Worm (Caenorhabditis elegans) whole organism, young adult: ENCODE measurements around the gene nhr-186.

Experiments
- B0019.2 ChIP-seq: fragments of 200-800 bp; sonication (Bioruptor generic); conservative IDR thresholded peaks from 2 replicates; pipeline ENCODE4 v1.3.6; 2022; ENCODE audit warnings: missing genetic modification reagents, missing genetic modification characterization, missing compliant biosample characterization
- B0035.1 ChIP-seq: sonication (generic microtip); optimal IDR thresholded peaks from 2 replicates; lab custom pipeline; 2016; ENCODE audit warnings: missing genetic modification characterization, mild to moderate bottlenecking, missing compliant biosample characterization, missing genotype, missing genetic modification reagents
- D2030.7 ChIP-seq: fragments of 200-800 bp; sonication (Bioruptor generic); IDR thresholded peaks from 2 replicates; pipeline ENCODE4 v1.3.6; 2022; ENCODE audit warnings: missing genetic modification reagents, missing genetic modification characterization, missing compliant biosample characterization
- F10E7.11 ChIP-seq: sonication (generic microtip); optimal IDR thresholded peaks from 2 replicates; lab custom pipeline; 2017; ENCODE audit warnings: mild to moderate bottlenecking, missing genetic modification characterization, moderate library complexity, missing compliant biosample characterization
- F49E8.2 ChIP-seq: sonication (generic microtip); optimal IDR thresholded peaks from 3 replicates; lab custom pipeline; 2017; ENCODE audit warnings: missing genetic modification characterization, mild to moderate bottlenecking, missing compliant biosample characterization, antibody characterized with exemption, moderate library complexity; ENCODE audit not compliant: insufficient read depth
- F57C9.4 ChIP-seq: sonication (generic microtip); optimal IDR thresholded peaks from 2 replicates; lab custom pipeline; 2017; ENCODE audit warnings: mild to moderate bottlenecking, missing genetic modification characterization, missing compliant biosample characterization
- Y56A3A.18 ChIP-seq: fragments of 200-800 bp; sonication (Bioruptor generic); IDR thresholded peaks from 2 replicates; pipeline ENCODE4 v1.3.6; 2022; ENCODE audit warnings: missing genetic modification reagents, missing genetic modification characterization, missing compliant biosample characterization
- Y67H2A.10 ChIP-seq: fragments of 200-800 bp; sonication (Bioruptor generic); conservative IDR thresholded peaks from 2 replicates; pipeline ENCODE4 v1.3.6; 2022; ENCODE audit warnings: missing genetic modification reagents, missing genetic modification characterization, missing compliant biosample characterization
- Y95B8A.8 ChIP-seq: fragments of 200-800 bp; sonication (Bioruptor generic); IDR thresholded peaks from 2 replicates; pipeline ENCODE4 v1.3.6; 2022; ENCODE audit warnings: missing genetic modification reagents, missing genetic modification characterization, missing compliant biosample characterization
- ama-1 ChIP-seq, 3 experiments: fragments of 150-350 bp in 1 of 3; sonication (generic microtip) in 2 of 3; optimal IDR thresholded peaks; 2 replicates each; lab custom pipeline; 2014 to 2018; ENCODE audit warnings: missing biosample characterization in 2 of 3, missing genetic modification characterization in 2 of 3, missing genetic modification reagents in 2 of 3
- aptf-2 ChIP-seq: fragments of 200-800 bp; sonication (Bioruptor generic); conservative IDR thresholded peaks from 2 replicates; pipeline ENCODE4 v1.3.6; 2022; ENCODE audit warnings: missing genetic modification reagents, missing genetic modification characterization, missing compliant biosample characterization
- aptf-3 ChIP-seq: fragments of 200-800 bp; sonication (Bioruptor generic); IDR thresholded peaks from 2 replicates; pipeline ENCODE4 v1.3.6; 2022; ENCODE audit warnings: missing genetic modification characterization, missing compliant biosample characterization
- attf-5 ChIP-seq: fragments of 200-800 bp; sonication (Bioruptor generic); optimal IDR thresholded peaks from 2 replicates; lab custom pipeline; 2018; ENCODE audit warnings: mild to moderate bottlenecking, missing genetic modification characterization, missing compliant biosample characterization
- bed-2 ChIP-seq: fragments of 200-800 bp; sonication (Bioruptor generic); IDR thresholded peaks from 2 replicates; pipeline ENCODE4 v1.3.6; 2022; ENCODE audit warnings: missing genetic modification reagents, missing genetic modification characterization, missing compliant biosample characterization
- cebp-1 ChIP-seq, 2 experiments: fragments of 200-800 bp in 1 of 2; sonication (Bioruptor generic) in 1 of 2; sonication (generic microtip) in 1 of 2; IDR thresholded peaks in 1 of 2; optimal IDR thresholded peaks in 1 of 2; 2 replicates each; pipeline versions ENCODE4 v1.3.6 to Lab custom; 2017 to 2022; ENCODE audit warnings: missing compliant biosample characterization in 2 of 2, missing genetic modification characterization in 2 of 2, mild to moderate bottlenecking in 1 of 2, missing genetic modification reagents in 1 of 2, moderate library complexity in 1 of 2
- ceh-100 ChIP-seq: fragments of 200-800 bp; sonication (Bioruptor generic); IDR thresholded peaks from 2 replicates; pipeline ENCODE4 v1.3.6; 2022; ENCODE audit warnings: missing genetic modification reagents, missing genetic modification characterization, missing compliant biosample characterization
- ceh-27 ChIP-seq: fragments of 200-800 bp; sonication (Bioruptor generic); optimal IDR thresholded peaks from 2 replicates; lab custom pipeline; 2018; ENCODE audit warnings: mild to moderate bottlenecking, missing genetic modification characterization, moderate library complexity, missing compliant biosample characterization
- ceh-40 ChIP-seq: fragments of 200-800 bp; sonication (Bioruptor generic); IDR thresholded peaks from 2 replicates; pipeline ENCODE4 v1.3.6; 2022; ENCODE audit warnings: missing genetic modification characterization, missing compliant biosample characterization
- ceh-91 ChIP-seq: fragments of 200-800 bp; sonication (Bioruptor generic); IDR thresholded peaks from 2 replicates; pipeline ENCODE4 v1.3.6; 2022; ENCODE audit warnings: missing genetic modification reagents, missing genetic modification characterization, missing compliant biosample characterization
- egrh-3 ChIP-seq: fragments of 200-800 bp; sonication (Bioruptor generic); IDR thresholded peaks from 2 replicates; pipeline ENCODE4 v1.3.6; 2022; ENCODE audit warnings: missing genetic modification reagents, missing genetic modification characterization, missing compliant biosample characterization
- fkh-3 ChIP-seq: sonication (generic microtip); optimal IDR thresholded peaks from 2 replicates; lab custom pipeline; 2016; ENCODE audit warnings: mild to moderate bottlenecking, missing genetic modification characterization, missing compliant biosample characterization
- hlh-26 ChIP-seq: fragments of 200-800 bp; sonication (Bioruptor generic); conservative IDR thresholded peaks from 2 replicates; pipeline ENCODE4 v1.3.6; 2022; ENCODE audit warnings: missing genetic modification reagents, missing genetic modification characterization, missing compliant biosample characterization
- hsf-1 ChIP-seq: fragments of 200-800 bp; sonication (Bioruptor generic); IDR thresholded peaks from 2 replicates; pipeline ENCODE4 v1.3.6; 2022; ENCODE audit warnings: missing genetic modification reagents, missing genetic modification characterization, missing compliant biosample characterization
- lag-1 ChIP-seq: fragments of 200-800 bp; sonication (Bioruptor generic); IDR thresholded peaks from 2 replicates; pipeline ENCODE4 v1.3.6; 2022; ENCODE audit warnings: missing genetic modification reagents, missing genetic modification characterization, missing compliant biosample characterization
- lin-26 ChIP-seq: fragments of 200-800 bp; sonication (Bioruptor generic); IDR thresholded peaks from 2 replicates; pipeline ENCODE4 v1.3.6; 2022; ENCODE audit warnings: missing genetic modification reagents, missing genetic modification characterization, missing compliant biosample characterization
- lin-35 ChIP-seq, 3 experiments: fragments of 150-350 bp in 2 of 3; sonication (generic microtip) in 1 of 3; optimal IDR thresholded peaks; 2 replicates each; lab custom pipeline; 2014 to 2018; ENCODE audit warnings: missing biosample characterization in 3 of 3, missing genetic modification characterization in 3 of 3, missing genetic modification reagents in 3 of 3
- lin-40 ChIP-seq: sonication (generic microtip); optimal IDR thresholded peaks from 2 replicates; lab custom pipeline; 2016; ENCODE audit warnings: missing genetic modification characterization, mild to moderate bottlenecking, missing compliant biosample characterization, missing genotype, missing genetic modification reagents
- lir-1 ChIP-seq: fragments of 200-800 bp; sonication (Bioruptor generic); conservative IDR thresholded peaks from 2 replicates; pipeline ENCODE4 v1.3.6; 2022; ENCODE audit warnings: missing genetic modification reagents, missing genetic modification characterization, missing compliant biosample characterization
- madf-8 ChIP-seq: fragments of 200-800 bp; sonication (Bioruptor generic); conservative IDR thresholded peaks from 2 replicates; pipeline ENCODE4 v1.3.6; 2022; ENCODE audit warnings: missing genetic modification reagents, missing genetic modification characterization, missing compliant biosample characterization
- mel-28 ChIP-seq: sonication (generic microtip); optimal IDR thresholded peaks from 2 replicates; lab custom pipeline; 2016; ENCODE audit warnings: borderline replicate concordance, mild to moderate bottlenecking, missing genetic modification characterization, missing compliant biosample characterization
- mes-4 ChIP-seq: sonication (generic microtip); optimal IDR thresholded peaks from 2 replicates; lab custom pipeline; 2016; ENCODE audit warnings: missing genotype, missing genetic modification characterization, missing compliant biosample characterization
- nhr-120 ChIP-seq: fragments of 200-800 bp; sonication (Bioruptor generic); IDR thresholded peaks from 2 replicates; pipeline ENCODE4 v1.3.6; 2022; ENCODE audit warnings: missing genetic modification characterization, missing compliant biosample characterization
- pbrm-1 ChIP-seq: fragments of 200-800 bp; sonication (Bioruptor generic); IDR thresholded peaks from 2 replicates; pipeline ENCODE4 v1.3.6; 2022; ENCODE audit warnings: missing genetic modification reagents, missing genetic modification characterization, missing compliant biosample characterization
- pha-4 ChIP-seq: fragments of 150-350 bp; sonication (generic microtip); optimal IDR thresholded peaks from 2 replicates; lab custom pipeline; 2014; ENCODE audit warnings: missing biosample characterization, missing genetic modification reagents, missing genetic modification characterization
- rpc-1 ChIP-seq, 2 experiments: fragments of 150-350 bp in 1 of 2; sonication (generic microtip) in 1 of 2; optimal IDR thresholded peaks; 2 replicates each; lab custom pipeline; 2014 to 2018; ENCODE audit warnings: missing biosample characterization in 1 of 2, missing genetic modification characterization in 1 of 2, missing genetic modification reagents in 1 of 2, missing genotype in 1 of 2
- tbx-9 ChIP-seq: sonication (generic microtip); optimal IDR thresholded peaks from 2 replicates; lab custom pipeline; 2016; ENCODE audit warnings: borderline replicate concordance, missing genetic modification characterization, inconsistent platforms, missing compliant biosample characterization
- zfh-2 ChIP-seq: fragments of 200-800 bp; sonication (Bioruptor generic); conservative IDR thresholded peaks from 2 replicates; pipeline ENCODE4 v1.3.6; 2022; ENCODE audit warnings: missing genetic modification reagents, missing genetic modification characterization, missing compliant biosample characterization
- zim-3 ChIP-seq: sonication (generic microtip); optimal IDR thresholded peaks from 2 replicates; lab custom pipeline; 2017; ENCODE audit warnings: mild to moderate bottlenecking, missing genetic modification characterization, moderate library complexity, missing compliant biosample characterization
- ztf-18 ChIP-seq: sonication (generic microtip); optimal IDR thresholded peaks from 2 replicates; lab custom pipeline; 2016; ENCODE audit warnings: missing genotype, mild to moderate bottlenecking, missing genetic modification characterization, missing compliant biosample characterization
- ztf-26 ChIP-seq: sonication (generic microtip); optimal IDR thresholded peaks from 2 replicates; lab custom pipeline; 2017; ENCODE audit warnings: missing genetic modification characterization, missing compliant biosample characterization
- ztf-6 ChIP-seq: fragments of 200-800 bp; sonication (Bioruptor generic); IDR thresholded peaks from 2 replicates; pipeline ENCODE4 v1.3.6; 2022; ENCODE audit warnings: missing genetic modification reagents, missing genetic modification characterization, missing compliant biosample characterization

nhr-186 gene

ce11 chrV:3820875-3821274, 33.9 kb downstream of the nhr-186 start:
- TF ChIP-seq cebp-1 (GFP tag; IDR thresholded peaks at IDR 0.05; lab: Robert Waterston, UW) (no peak), cebp-1 (tag; optimal IDR thresholded peaks at IDR 0.05; lab: Kevin White, UChicago) (peak; percentile 27), B0035.1 (tag; lab: Kevin White, UChicago) (no peak)

DNA sequence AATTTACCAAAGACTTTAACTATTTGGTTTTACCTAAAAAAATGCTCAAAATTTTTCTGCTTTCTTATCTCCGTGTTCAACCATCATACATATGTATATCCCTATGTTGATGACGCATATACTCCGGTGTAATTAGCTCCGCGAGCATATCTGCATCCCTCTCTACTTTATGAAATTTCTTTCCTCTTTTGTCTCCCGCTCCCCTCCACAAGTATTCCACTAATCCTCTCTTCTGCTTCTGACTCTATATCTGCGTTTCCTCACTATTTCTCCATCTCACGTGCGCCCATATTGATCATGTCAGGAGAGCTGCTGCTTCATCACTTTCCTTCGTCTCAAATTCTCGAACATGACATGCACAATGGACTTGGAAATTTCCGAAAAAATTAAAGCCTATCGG, 39.8 kb downstream of the nhr-186 start, which contains the start of gene H10D18.1:
Gene H10D18.1 (plus strand): TSS at position 277 of the 400 bp plus-strand sequence.
- TF ChIP-seq lag-1 (GFP tag; lab: Robert Waterston, UW), result no peak
- TF ChIP-seq fkh-3 (tag; lab: Kevin White, UChicago), result no peak
- no peak for TF ChIP-seq ztf-18 (tag; lab: Kevin White, UChicago)
- no peak for TF ChIP-seq D2030.7 (GFP tag; lab: Robert Waterston, UW)
- TF ChIP-seq ceh-27 (GFP tag; lab: Kevin White, UChicago), result no peak
- no peak for TF ChIP-seq B0019.2 (GFP tag; lab: Robert Waterston, UW)
- TF ChIP-seq hlh-26 (GFP tag; lab: Robert Waterston, UW), result no peak
- TF ChIP-seq, all 124 proteins: peak for 0

ce11 chrV:3814009-3814408, 40.7 kb downstream of the nhr-186 start:
- TF ChIP-seq zfh-2 (GFP tag; lab: Robert Waterston, UW) (peak; percentile 67), cebp-1 (GFP tag; IDR thresholded peaks at IDR 0.05; lab: Robert Waterston, UW) (no peak), cebp-1 (tag; optimal IDR thresholded peaks at IDR 0.05; lab: Kevin White, UChicago) (no peak), lin-35 (GFP tag; optimal IDR thresholded peaks at IDR 0.05; lab: Kevin White, UChicago) (no peak), aptf-3 (no peak), zim-3 (tag; lab: Kevin White, UChicago) (no peak), madf-8 (no peak), ceh-100 (no peak), hlh-26 (GFP tag; lab: Robert Waterston, UW) (no peak)

DNA sequence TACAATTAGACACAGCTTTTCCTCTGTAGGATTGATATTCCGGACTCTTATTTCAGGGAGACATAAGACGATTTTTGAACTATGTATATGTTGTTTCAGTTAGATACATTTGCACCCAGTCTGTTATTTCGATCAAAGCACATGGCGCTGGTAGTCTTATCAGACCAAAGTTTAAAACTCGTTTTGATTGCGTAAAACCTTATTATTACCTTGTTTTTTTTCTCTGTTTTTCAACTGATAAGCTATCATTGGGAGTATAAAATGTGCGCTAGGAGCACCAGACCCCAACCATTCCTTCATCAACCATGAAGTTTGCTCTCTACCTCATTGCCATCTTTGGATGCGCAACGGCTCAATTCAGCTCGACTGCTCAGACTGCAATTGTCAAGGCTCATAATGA, 42.5 kb downstream of the nhr-186 start, which contains the start of gene scl-12:
Gene scl-12 (plus strand): TSS at position 301 of the 400 bp plus-strand sequence.
- no peak for TF ChIP-seq aptf-2 (GFP tag; lab: Robert Waterston, UW)
- no peak for TF ChIP-seq ztf-26 (tag; lab: Kevin White, UChicago)
- TF ChIP-seq F10E7.11 (tag; lab: Kevin White, UChicago), result no peak
- no peak for TF ChIP-seq rpc-1 (optimal IDR thresholded peaks at IDR 0.05; lab: Kevin White, UChicago)
- no peak for TF ChIP-seq rpc-1 (tag; optimal IDR thresholded peaks at IDR 0.05; lab: Kevin White, UChicago)
- no peak for TF ChIP-seq pbrm-1 (GFP tag; lab: Robert Waterston, UW)
- TF ChIP-seq ztf-6, result no peak
- no peak for TF ChIP-seq mes-4
- TF ChIP-seq ceh-91 (GFP tag; lab: Robert Waterston, UW), result no peak
- TF ChIP-seq hsf-1 (GFP tag; lab: Robert Waterston, UW), result no peak
- TF ChIP-seq mel-28 (tag; lab: Kevin White, UChicago), result no peak
- TF ChIP-seq nhr-120, result no peak
- no peak for TF ChIP-seq ceh-40 (GFP tag; lab: Robert Waterston, UW)
- TF ChIP-seq ama-1 (optimal IDR thresholded peaks at IDR 0.05; lab: Kevin White, UChicago), result no peak
- TF ChIP-seq ama-1 (GFP tag; optimal IDR thresholded peaks at IDR 0.05; lab: Kevin White, UChicago), result no peak

ce11 chrV:3811541-3811940, 43.2 kb downstream of the nhr-186 start, which contains the start of gene scl-13:
Gene scl-13, minus strand, starts transcription at chrV:3811641.
- TF ChIP-seq nhr-120 (no peak), lin-40 (tag; lab: Kevin White, UChicago) (no peak), lir-1 (GFP tag; lab: Robert Waterston, UW) (no peak), hlh-26 (GFP tag; lab: Robert Waterston, UW) (no peak), attf-5 (GFP tag; lab: Kevin White, UChicago) (no peak), Y67H2A.10 (GFP tag; lab: Robert Waterston, UW) (no peak), egrh-3 (GFP tag; lab: Robert Waterston, UW) (no peak), Y95B8A.8 (GFP tag; lab: Robert Waterston, UW) (no peak), F49E8.2 (tag; lab: Kevin White, UChicago) (no peak), lin-26 (GFP tag; lab: Robert Waterston, UW) (no peak), tbx-9 (no peak), F57C9.4 (tag; lab: Kevin White, UChicago) (no peak), Y56A3A.18 (GFP tag; lab: Robert Waterston, UW) (no peak), ceh-27 (GFP tag; lab: Kevin White, UChicago) (no peak), bed-2 (GFP tag; lab: Robert Waterston, UW) (no peak), pha-4 (tag; lab: Kevin White, UChicago) (no peak)
